Worm (Caenorhabditis elegans) whole organism, young adult: ENCODE results near the gene C14A4.13.

ENCODE experiments used
- B0261.1 ChIP-seq: sonication (generic microtip); optimal IDR thresholded peaks from 2 replicates; lab custom pipeline; 2016; ENCODE audit warnings: mild to moderate bottlenecking, missing genetic modification characterization, moderate library complexity, missing compliant biosample characterization
- C06A6.2 ChIP-seq: fragments of 200-800 bp; sonication (Bioruptor generic); conservative IDR thresholded peaks from 2 replicates; pipeline ENCODE4 v1.3.6; 2022; ENCODE audit warnings: missing genetic modification characterization, missing compliant biosample characterization
- D2030.7 ChIP-seq: fragments of 200-800 bp; sonication (Bioruptor generic); IDR thresholded peaks from 2 replicates; pipeline ENCODE4 v1.3.6; 2022; ENCODE audit warnings: missing genetic modification reagents, missing genetic modification characterization, missing compliant biosample characterization
- F23B12.7 ChIP-seq: sonication (generic microtip); optimal IDR thresholded peaks from 2 replicates; lab custom pipeline; 2017; ENCODE audit warnings: missing genetic modification characterization, mild to moderate bottlenecking, missing compliant biosample characterization, antibody characterized with exemption, moderate library complexity; ENCODE audit not compliant: insufficient read depth
- F33H1.4 ChIP-seq: fragments of 200-800 bp; sonication (Bioruptor generic); IDR thresholded peaks from 2 replicates; pipeline ENCODE4 v1.3.6; 2022; ENCODE audit warnings: missing genetic modification reagents, missing genetic modification characterization, missing compliant biosample characterization
- F49E8.2 ChIP-seq: sonication (generic microtip); optimal IDR thresholded peaks from 3 replicates; lab custom pipeline; 2017; ENCODE audit warnings: missing genetic modification characterization, mild to moderate bottlenecking, missing compliant biosample characterization, antibody characterized with exemption, moderate library complexity; ENCODE audit not compliant: insufficient read depth
- F57C9.4 ChIP-seq: sonication (generic microtip); optimal IDR thresholded peaks from 2 replicates; lab custom pipeline; 2017; ENCODE audit warnings: mild to moderate bottlenecking, missing genetic modification characterization, missing compliant biosample characterization
- Y53F4B.3 ChIP-seq: fragments of 200-800 bp; sonication (Bioruptor generic); IDR thresholded peaks from 2 replicates; pipeline ENCODE4 v1.3.6; 2022; ENCODE audit warnings: missing genetic modification reagents, missing genetic modification characterization, missing compliant biosample characterization
- Y79H2A.3 ChIP-seq: fragments of 200-800 bp; sonication (Bioruptor generic); conservative IDR thresholded peaks from 2 replicates; pipeline ENCODE4 v1.3.6; 2022; ENCODE audit warnings: missing genetic modification reagents, missing genetic modification characterization, missing compliant biosample characterization
- ZK185.1 ChIP-seq: sonication (generic microtip); optimal IDR thresholded peaks from 2 replicates; lab custom pipeline; 2016; ENCODE audit warnings: mild to moderate bottlenecking, missing genetic modification characterization, missing compliant biosample characterization; ENCODE audit not compliant: poor library complexity, severe bottlenecking
- aptf-2 ChIP-seq: fragments of 200-800 bp; sonication (Bioruptor generic); conservative IDR thresholded peaks from 2 replicates; pipeline ENCODE4 v1.3.6; 2022; ENCODE audit warnings: missing genetic modification reagents, missing genetic modification characterization, missing compliant biosample characterization
- athp-1 ChIP-seq: sonication (generic microtip); optimal IDR thresholded peaks from 2 replicates; lab custom pipeline; 2017; ENCODE audit warnings: mild to moderate bottlenecking, missing genetic modification characterization, missing compliant biosample characterization
- attf-5 ChIP-seq: fragments of 200-800 bp; sonication (Bioruptor generic); optimal IDR thresholded peaks from 2 replicates; lab custom pipeline; 2018; ENCODE audit warnings: mild to moderate bottlenecking, missing genetic modification characterization, missing compliant biosample characterization
- attf-6 ChIP-seq: fragments of 200-800 bp; sonication (Bioruptor generic); IDR thresholded peaks from 2 replicates; pipeline ENCODE4 v1.3.6; 2022; ENCODE audit warnings: missing genetic modification reagents, missing genetic modification characterization, missing compliant biosample characterization
- cebp-1 ChIP-seq, 2 experiments: fragments of 200-800 bp in 1 of 2; sonication (Bioruptor generic) in 1 of 2; sonication (generic microtip) in 1 of 2; IDR thresholded peaks in 1 of 2; optimal IDR thresholded peaks in 1 of 2; 2 replicates each; pipeline versions ENCODE4 v1.3.6 to Lab custom; 2017 to 2022; ENCODE audit warnings: missing compliant biosample characterization in 2 of 2, missing genetic modification characterization in 2 of 2, mild to moderate bottlenecking in 1 of 2, missing genetic modification reagents in 1 of 2, moderate library complexity in 1 of 2
- cebp-2 ChIP-seq: fragments of 200-800 bp; sonication (Bioruptor generic); IDR thresholded peaks from 2 replicates; pipeline ENCODE4 v1.3.6; 2022; ENCODE audit warnings: missing genetic modification characterization, missing compliant biosample characterization
- ceh-27 ChIP-seq: fragments of 200-800 bp; sonication (Bioruptor generic); optimal IDR thresholded peaks from 2 replicates; lab custom pipeline; 2018; ENCODE audit warnings: mild to moderate bottlenecking, missing genetic modification characterization, moderate library complexity, missing compliant biosample characterization
- ceh-79 ChIP-seq: sonication (generic microtip); optimal IDR thresholded peaks from 2 replicates; lab custom pipeline; 2017; ENCODE audit warnings: mild to moderate bottlenecking, missing genetic modification characterization, missing compliant biosample characterization
- ceh-91 ChIP-seq: fragments of 200-800 bp; sonication (Bioruptor generic); IDR thresholded peaks from 2 replicates; pipeline ENCODE4 v1.3.6; 2022; ENCODE audit warnings: missing genetic modification reagents, missing genetic modification characterization, missing compliant biosample characterization
- die-1 ChIP-seq: sonication (generic microtip); optimal IDR thresholded peaks from 2 replicates; lab custom pipeline; 2016; ENCODE audit warnings: missing genotype, mild to moderate bottlenecking, missing genetic modification characterization, missing compliant biosample characterization
- dox-1 ChIP-seq: fragments of 200-800 bp; sonication (Bioruptor generic); IDR thresholded peaks from 2 replicates; pipeline ENCODE4 v1.3.6; 2022; ENCODE audit warnings: missing genetic modification reagents, missing genetic modification characterization, missing compliant biosample characterization
- dpl-1 ChIP-seq: fragments of 150-350 bp; optimal IDR thresholded peaks from 2 replicates; lab custom pipeline; 2014; ENCODE audit warnings: missing biosample characterization, missing genetic modification reagents, missing genetic modification characterization
- efl-1 ChIP-seq: fragments of 150-350 bp; optimal IDR thresholded peaks from 2 replicates; lab custom pipeline; 2014; ENCODE audit warnings: missing biosample characterization, missing genetic modification reagents, missing genetic modification characterization
- hmg-1.2 ChIP-seq: fragments of 200-800 bp; sonication (Bioruptor generic); IDR thresholded peaks from 2 replicates; pipeline ENCODE4 v1.3.6; 2022; ENCODE audit warnings: missing genetic modification reagents, missing genetic modification characterization, missing compliant biosample characterization
- hsf-1 ChIP-seq: fragments of 200-800 bp; sonication (Bioruptor generic); IDR thresholded peaks from 2 replicates; pipeline ENCODE4 v1.3.6; 2022; ENCODE audit warnings: missing genetic modification reagents, missing genetic modification characterization, missing compliant biosample characterization
- let-526 ChIP-seq: fragments of 200-800 bp; sonication (Bioruptor generic); IDR thresholded peaks from 2 replicates; pipeline ENCODE4 v1.3.6; 2022; ENCODE audit warnings: missing genetic modification reagents, missing genetic modification characterization, missing compliant biosample characterization
- lin-35 ChIP-seq, 3 experiments: fragments of 150-350 bp in 2 of 3; sonication (generic microtip) in 1 of 3; optimal IDR thresholded peaks; 2 replicates each; lab custom pipeline; 2014 to 2018; ENCODE audit warnings: missing biosample characterization in 3 of 3, missing genetic modification characterization in 3 of 3, missing genetic modification reagents in 3 of 3
- lin-40 ChIP-seq: sonication (generic microtip); optimal IDR thresholded peaks from 2 replicates; lab custom pipeline; 2016; ENCODE audit warnings: missing genetic modification characterization, mild to moderate bottlenecking, missing compliant biosample characterization, missing genotype, missing genetic modification reagents
- lin-54 ChIP-seq: fragments of 200-800 bp; sonication (Bioruptor generic); optimal IDR thresholded peaks from 2 replicates; lab custom pipeline; 2018; ENCODE audit warnings: mild to moderate bottlenecking, missing genetic modification characterization, missing compliant biosample characterization
- lir-1 ChIP-seq: fragments of 200-800 bp; sonication (Bioruptor generic); conservative IDR thresholded peaks from 2 replicates; pipeline ENCODE4 v1.3.6; 2022; ENCODE audit warnings: missing genetic modification reagents, missing genetic modification characterization, missing compliant biosample characterization
- lsl-1 ChIP-seq: fragments of 200-800 bp; sonication (Bioruptor generic); optimal IDR thresholded peaks from 2 replicates; lab custom pipeline; 2018; ENCODE audit warnings: mild to moderate bottlenecking, missing genetic modification characterization, moderate library complexity, missing compliant biosample characterization
- madf-6 ChIP-seq: fragments of 200-800 bp; sonication (Bioruptor generic); IDR thresholded peaks from 2 replicates; pipeline ENCODE4 v1.3.6; 2022; ENCODE audit warnings: missing genetic modification reagents, missing genetic modification characterization, missing compliant biosample characterization
- madf-8 ChIP-seq: fragments of 200-800 bp; sonication (Bioruptor generic); conservative IDR thresholded peaks from 2 replicates; pipeline ENCODE4 v1.3.6; 2022; ENCODE audit warnings: missing genetic modification reagents, missing genetic modification characterization, missing compliant biosample characterization
- mcd-1 ChIP-seq: fragments of 200-800 bp; sonication (Bioruptor generic); IDR thresholded peaks from 2 replicates; pipeline ENCODE4 v1.3.6; 2022; ENCODE audit warnings: missing genetic modification reagents, missing genetic modification characterization, missing compliant biosample characterization
- nhr-80 ChIP-seq: sonication (generic microtip); optimal IDR thresholded peaks from 2 replicates; lab custom pipeline; 2016; ENCODE audit warnings: missing genetic modification characterization, missing compliant biosample characterization
- rcor-1 ChIP-seq: fragments of 200-800 bp; sonication (Bioruptor generic); IDR thresholded peaks from 2 replicates; pipeline ENCODE4 v1.3.6; 2022; ENCODE audit warnings: missing genetic modification reagents, missing genetic modification characterization, missing compliant biosample characterization
- sdz-38 ChIP-seq: sonication (generic microtip); optimal IDR thresholded peaks from 2 replicates; lab custom pipeline; 2016; ENCODE audit warnings: missing genotype, missing genetic modification characterization, missing compliant biosample characterization
- somi-1 ChIP-seq: fragments of 200-800 bp; sonication (Bioruptor generic); optimal IDR thresholded peaks from 2 replicates; lab custom pipeline; 2018; ENCODE audit warnings: mild to moderate bottlenecking, missing genetic modification characterization, missing compliant biosample characterization
- tbp1 ChIP-seq: fragments of 200-800 bp; sonication (Bioruptor generic); optimal IDR thresholded peaks from 2 replicates; lab custom pipeline; 2018; ENCODE audit warnings: mild to moderate bottlenecking, missing genetic modification characterization, missing compliant biosample characterization
- tlf-1 ChIP-seq: fragments of 200-800 bp; sonication (Bioruptor generic); optimal IDR thresholded peaks from 2 replicates; lab custom pipeline; 2018; ENCODE audit warnings: mild to moderate bottlenecking, missing genetic modification characterization, missing compliant biosample characterization
- unc-62 ChIP-seq: fragments of 150-350 bp; optimal IDR thresholded peaks from 2 replicates; lab custom pipeline; 2014; ENCODE audit warnings: missing biosample characterization, missing genetic modification reagents, missing genetic modification characterization
- xnd-1 ChIP-seq: sonication (generic microtip); optimal IDR thresholded peaks from 2 replicates; lab custom pipeline; 2016; ENCODE audit warnings: missing genotype, missing genetic modification reagents, missing genetic modification characterization, missing compliant biosample characterization
- ztf-18 ChIP-seq: sonication (generic microtip); optimal IDR thresholded peaks from 2 replicates; lab custom pipeline; 2016; ENCODE audit warnings: missing genotype, mild to moderate bottlenecking, missing genetic modification characterization, missing compliant biosample characterization

Gene C14A4.13

ce11 chrII:10657632-10658108 is 39.4 kb downstream of the C14A4.13 start, which contains the start of gene lact-3 (continued):
- TF ChIP-seq cebp-2 (GFP tag; lab: Robert Waterston, UW) (0 out of 2 replicates have a peak, but pooled peaks have one; percentile 72), attf-6 (GFP tag; lab: Robert Waterston, UW) (0 out of 2 replicates have a peak, but pooled peaks have one; percentile 29), dpl-1 (GFP tag; lab: Kevin White, UChicago) (no peak)

ce11 chrII:10658576-10659256 is 40.5 kb downstream of the C14A4.13 start, which contains the start of the genes snu-13 and rsp-7:
Gene snu-13, minus strand, starts transcription at chrII:10658626.
Gene rsp-7, plus strand, starts transcription at chrII:10659206.
- TF ChIP-seq C06A6.2 (GFP tag; lab: Robert Waterston, UW) (0 out of 2 replicates have a peak, but pooled peaks have one; percentile 23), die-1 (tag; lab: Kevin White, UChicago) (no peak), unc-62 (GFP tag; lab: Kevin White, UChicago) (no peak), tlf-1 (GFP tag; lab: Kevin White, UChicago) (peak; percentile 54), dox-1 (GFP tag; lab: Robert Waterston, UW) (peak; percentile 64; the same call in 1 of the 2 replicates), F49E8.2 (tag; lab: Kevin White, UChicago) (peak; percentile 31), Y53F4B.3 (no peak), efl-1 (GFP tag; lab: Kevin White, UChicago) (peak; percentile 34), F23B12.7 (tag; lab: Kevin White, UChicago) (peak; percentile 78), ZK185.1 (peak; percentile 25), lsl-1 (GFP tag; lab: Kevin White, UChicago) (peak; percentile 69), xnd-1 (tag; lab: Kevin White, UChicago) (peak; percentile 33), cebp-1 (GFP tag; IDR thresholded peaks at IDR 0.05; lab: Robert Waterston, UW) (no peak), cebp-1 (tag; optimal IDR thresholded peaks at IDR 0.05; lab: Kevin White, UChicago) (peak; percentile 36), F33H1.4 (GFP tag; lab: Robert Waterston, UW) (peak; percentile 91), athp-1 (tag; lab: Kevin White, UChicago) (no peak), B0261.1 (no peak), D2030.7 (GFP tag; lab: Robert Waterston, UW) (peak; percentile 22; the same call in 1 of the 2 replicates), tbp1 (GFP tag; lab: Kevin White, UChicago) (peak; percentile 41), ceh-91 (GFP tag; lab: Robert Waterston, UW) (peak; percentile 68), attf-5 (GFP tag; lab: Kevin White, UChicago) (peak; percentile 69), aptf-2 (GFP tag; lab: Robert Waterston, UW) (no peak), lir-1 (peak; percentile 48; the same call in 1 of the 2 replicates), ceh-79 (tag; lab: Kevin White, UChicago) (no peak), ceh-27 (GFP tag; lab: Kevin White, UChicago) (peak; percentile 28), rcor-1 (0 out of 2 replicates have a peak, but pooled peaks have one; percentile 6), madf-8 (GFP tag; lab: Robert Waterston, UW) (peak; percentile 57), dpl-1 (GFP tag; lab: Kevin White, UChicago) (peak; percentile 21), Y79H2A.3 (GFP tag; lab: Robert Waterston, UW) (no peak), somi-1 (GFP tag; lab: Kevin White, UChicago) (peak; percentile 0), lin-40 (tag; lab: Kevin White, UChicago) (peak; percentile 37), F57C9.4 (tag; lab: Kevin White, UChicago) (no peak), nhr-80 (tag; lab: Kevin White, UChicago) (peak; percentile 22), lin-54 (GFP tag; lab: Kevin White, UChicago) (peak; percentile 68), let-526 (no peak), lin-35 (GFP tag; optimal IDR thresholded peaks at IDR 0.05; lab: Kevin White, UChicago) (peak in 1 of 3 experiments; percentile 50), hsf-1 (no peak), mcd-1 (peak; percentile 72), sdz-38 (tag; lab: Kevin White, UChicago) (no peak), madf-6 (GFP tag; lab: Robert Waterston, UW) (peak; percentile 53; the same call in 1 of the 2 replicates), ztf-18 (tag; lab: Kevin White, UChicago) (peak; percentile 3), hmg-1.2 (GFP tag; lab: Robert Waterston, UW) (peak; percentile 42; the same call in 1 of the 2 replicates)
